Fruit fly (Drosophila melanogaster): Measurements from ENCODE around the gene CG7829.

CG7829 gene

dm6 chr3R:29857228-29857627 is 39.7 kb upstream of the CG7829 start, which contains the start of gene dgt1 (continued):
- TF ChIP-seq CHES-1-like (GFP tag; optimal IDR thresholded peaks at IDR 0.05) (no peak), maf-S (GFP tag; optimal IDR thresholded peaks at IDR 0.05) (no peak), CG10274 (GFP tag; optimal IDR thresholded peaks at IDR 0.05) (no peak), vvl (GFP tag; IDR thresholded peaks at IDR 0.05) (no peak), cwo (GFP tag; optimal IDR thresholded peaks at IDR 0.05) (no peak), CG5245 (GFP tag; optimal IDR thresholded peaks at IDR 0.05) (no peak), CG3065 (GFP tag; optimal IDR thresholded peaks at IDR 0.05) (no peak), CG10462 (GFP tag; optimal IDR thresholded peaks at IDR 0.05) (no peak), CG34422 (GFP tag; IDR thresholded peaks at IDR 0.05) (no peak), CG13624 (GFP tag; optimal IDR thresholded peaks at IDR 0.05) (no peak), z (GFP tag; IDR thresholded peaks at IDR 0.05) (no peak), nau (GFP tag; optimal IDR thresholded peaks at IDR 0.05) (no peak), CG6254 (GFP tag; optimal IDR thresholded peaks at IDR 0.05) (no peak), kay (GFP tag; optimal IDR thresholded peaks at IDR 0.05) (no peak), lmd (GFP tag; IDR thresholded peaks at IDR 0.05) (no peak), crp (GFP tag; optimal IDR thresholded peaks at IDR 0.05) (no peak), vfl (GFP tag; optimal IDR thresholded peaks at IDR 0.05) (no peak), stc (GFP tag; IDR thresholded peaks at IDR 0.05) (no peak), CG1024 (GFP tag; IDR thresholded peaks at IDR 0.05) (no peak), CG11723 (GFP tag; optimal IDR thresholded peaks at IDR 0.05) (no peak), Doc2 (GFP tag; IDR thresholded peaks at IDR 0.05) (no peak), trem (tag; optimal IDR thresholded peaks at IDR 0.05) (peak; percentile 41), PHDP (tag; optimal IDR thresholded peaks at IDR 0.05) (no peak), zen (tag; optimal IDR thresholded peaks at IDR 0.05) (no peak), Fer1 (GFP tag; optimal IDR thresholded peaks at IDR 0.05) (no peak), sc (optimal IDR thresholded peaks at IDR 0.05) (no peak), sc (GFP tag; optimal IDR thresholded peaks at IDR 0.05) (no peak), CG11247 (GFP tag; IDR thresholded peaks at IDR 0.05) (no peak), insv (GFP tag; optimal IDR thresholded peaks at IDR 0.05) (peak in 1 of 2 experiments; percentile 56), NC2α (GFP tag; optimal IDR thresholded peaks at IDR 0.05) (no peak), Kr (GFP tag; optimal IDR thresholded peaks at IDR 0.05) (no peak), CG32772 (GFP tag; IDR thresholded peaks at IDR 0.05) (no peak), CG9932 (GFP tag; IDR thresholded peaks at IDR 0.05) (no peak), CG13287 (GFP tag; IDR thresholded peaks at IDR 0.05; ENCODE audit: partially characterized antibody) (peak; percentile 32; the same call in 1 of the 2 replicates), Myb (GFP tag; optimal IDR thresholded peaks at IDR 0.05) (peak; percentile 67), CG33557 (GFP tag; optimal IDR thresholded peaks at IDR 0.05) (no peak), D19B (GFP tag; optimal IDR thresholded peaks at IDR 0.05) (no peak), wdn (GFP tag; IDR thresholded peaks at IDR 0.05) (no peak), zfh1 (GFP tag; IDR thresholded peaks at IDR 0.05) (no peak), Usf (GFP tag; optimal IDR thresholded peaks at IDR 0.05) (no peak), MBD-R2 (GFP tag; IDR thresholded peaks at IDR 0.05) (peak; percentile 80), da (GFP tag; optimal IDR thresholded peaks at IDR 0.05) (no peak), Neu2 (GFP tag; optimal IDR thresholded peaks at IDR 0.05; ENCODE audit: borderline replicate concordance) (no peak), B-H2 (GFP tag; optimal IDR thresholded peaks at IDR 0.05) (no peak), CG7357 (GFP tag; IDR thresholded peaks at IDR 0.05) (no peak), fd3F (GFP tag; optimal IDR thresholded peaks at IDR 0.05) (no peak), en (GFP tag; optimal IDR thresholded peaks at IDR 0.05) (no peak), unc-4 (GFP tag; IDR thresholded peaks at IDR 0.05; ENCODE audit: partially characterized antibody) (0 out of 2 replicates have a peak, but pooled peaks have one; percentile 16), CG17186 (GFP tag; optimal IDR thresholded peaks at IDR 0.05) (no peak), pho (GFP tag; optimal IDR thresholded peaks at IDR 0.05) (no peak), bbx (GFP tag; IDR thresholded peaks at IDR 0.05; ENCODE audit: partially characterized antibody) (no peak), Oaz (GFP tag; IDR thresholded peaks at IDR 0.05) (no peak)

Measured in whole organism, embryonic.